Fruit fly (Drosophila melanogaster) Kc167 (cell line): ENCODE measurements around the gene Prp31.

Source experiments
- Myc ChIP-seq: fragments of >200 bp; optimal IDR thresholded peaks from 2 replicates; lab custom pipeline; 2017; ENCODE audit warnings: missing external identifiers
- Sin3A ChIP-seq: fragments of >200 bp; optimal IDR thresholded peaks from 2 replicates; lab custom pipeline; 2018; ENCODE audit warnings: missing external identifiers
- h ChIP-seq: fragments of >200 bp; optimal IDR thresholded peaks from 3 replicates; lab custom pipeline; 2018; ENCODE audit warnings: missing external identifiers
- insv ChIP-seq: fragments of >200 bp; optimal IDR thresholded peaks from 3 replicates; lab custom pipeline; 2018; ENCODE audit warnings: missing external identifiers
- psq ChIP-seq: fragments of >200 bp; optimal IDR thresholded peaks from 2 replicates; lab custom pipeline; 2017; ENCODE audit warnings: missing external identifiers
- ttk ChIP-seq: sonication (Bioruptor generic); optimal IDR thresholded peaks from 2 replicates; lab custom pipeline; 2017; ENCODE audit warnings: missing external identifiers

Gene Prp31

DNA sequence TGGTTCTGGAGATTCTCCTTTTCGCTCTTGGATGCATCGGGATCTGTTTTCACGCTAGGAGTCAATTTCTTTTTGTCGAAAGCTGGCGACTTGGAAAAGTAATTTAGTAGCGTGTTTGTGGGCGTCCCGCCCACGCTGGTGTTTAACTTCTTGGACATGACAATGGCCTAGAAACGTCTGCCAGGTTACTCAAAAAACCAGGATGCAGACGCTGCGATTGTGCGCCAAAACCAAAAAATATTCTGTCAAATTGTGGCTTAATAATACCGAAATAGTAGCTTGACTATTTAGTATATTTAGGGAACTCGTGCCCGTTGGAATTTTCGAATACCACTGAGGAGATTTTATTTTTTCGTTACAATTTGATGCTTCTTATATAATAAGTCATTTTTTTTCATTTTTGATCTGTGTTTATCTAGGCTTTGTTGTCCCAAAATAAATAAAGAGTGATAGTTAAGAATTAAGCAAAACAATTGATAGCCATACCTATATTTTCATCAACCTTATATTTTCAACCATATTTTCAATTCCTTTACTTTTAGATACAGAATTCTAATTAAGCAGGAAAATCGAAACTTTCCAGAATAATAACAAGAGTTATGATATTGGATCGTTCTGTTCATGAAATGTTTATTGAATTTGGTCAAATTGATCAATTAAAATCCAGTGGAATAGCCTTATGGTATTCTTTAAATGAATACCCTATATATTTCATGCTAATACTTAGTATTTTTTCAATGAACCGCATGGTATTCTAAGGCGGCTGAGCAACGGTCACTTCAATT lies at the start of gene Prp31, which contains the start of gene Msh6:
TSS of gene Prp31 (plus strand) at position 771 of the 785 bp plus-strand sequence.
TSS of gene Msh6 (minus strand) at position 233 of the 785 bp plus-strand sequence.
- TF ChIP-seq insv (lab: Kevin White, UChicago) (no peak), ttk (lab: Kevin White, UChicago) (no peak), Myc (no peak), Sin3A (lab: Kevin White, UChicago) (no peak), h (no peak), psq (lab: Kevin White, UChicago) (no peak)

DNA sequence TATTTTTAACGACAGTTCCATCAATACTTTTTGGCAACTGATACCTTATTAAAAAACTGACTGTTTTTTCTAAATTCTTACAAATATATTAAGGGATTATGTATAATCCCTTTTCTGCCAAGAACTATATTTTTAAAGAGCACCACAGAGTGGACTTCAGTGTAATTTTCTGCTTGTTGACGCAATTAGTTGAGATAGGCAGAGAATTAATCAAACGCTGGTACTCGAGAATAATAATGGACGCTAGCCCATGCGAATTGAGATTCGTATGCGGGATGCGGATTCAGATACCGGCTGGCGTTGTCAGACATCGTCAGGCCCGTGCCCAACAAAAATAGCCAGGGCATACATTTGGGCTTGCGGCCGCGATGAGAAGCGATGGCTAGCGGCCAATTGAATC lies 45.6 kb upstream of the Prp31 start, which contains the start of gene CG13458:
TSS of gene CG13458 (plus strand) at position 301 of the 400 bp plus-strand sequence.
- TF ChIP-seq ttk (lab: Kevin White, UChicago) = no peak
- TF ChIP-seq psq (lab: Kevin White, UChicago) = no peak
- TF ChIP-seq insv (lab: Kevin White, UChicago) = no peak
- TF ChIP-seq Myc = no peak

DNA sequence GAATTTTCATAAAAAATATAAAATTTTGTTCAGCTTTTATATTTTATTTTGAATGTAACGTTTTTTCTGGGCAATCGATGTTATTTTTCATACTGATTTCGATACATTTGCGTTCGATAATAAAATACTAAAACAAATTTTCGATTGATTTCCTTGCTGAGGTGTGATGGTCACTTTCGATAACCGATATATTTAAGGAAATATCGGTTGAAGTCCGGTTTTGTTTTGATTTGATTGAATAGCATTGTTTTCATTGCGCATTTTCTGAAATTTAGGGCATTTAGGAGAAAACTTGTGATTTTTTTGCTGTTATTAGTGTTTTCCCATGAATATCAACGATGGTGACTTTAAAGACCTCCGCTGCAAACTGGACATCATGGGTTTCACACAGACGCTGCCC lies 42.4 kb upstream of the Prp31 start, which contains the start of gene Cep135:
TSS of gene Cep135 (plus strand) at position 202 of the 400 bp plus-strand sequence.
- TF ChIP-seq Myc = no peak
- TF ChIP-seq psq (lab: Kevin White, UChicago) = no peak
- TF ChIP-seq insv (lab: Kevin White, UChicago) = no peak
- TF ChIP-seq Sin3A (lab: Kevin White, UChicago) = no peak
- TF ChIP-seq ttk (lab: Kevin White, UChicago) = no peak
- TF ChIP-seq h = no peak

- TF ChIP-seq Myc (no peak), h (no peak), Sin3A (lab: Kevin White, UChicago) (no peak), ttk (lab: Kevin White, UChicago) (no peak), psq (lab: Kevin White, UChicago) (no peak), insv (lab: Kevin White, UChicago) (no peak)
These were observed 37.6 kb upstream of the Prp31 start, which contains the start of gene CG32847 for dm6 chr3L:15121272-15121671. CG32847 (plus strand) TSS chr3L:15121572.

dm6 chr3L:15123736-15124135 lies 35.2 kb upstream of the Prp31 start:
- no peak for TF ChIP-seq h
- no peak for TF ChIP-seq psq (lab: Kevin White, UChicago)
- TF ChIP-seq ttk (lab: Kevin White, UChicago) = no peak
- no peak for TF ChIP-seq Sin3A (lab: Kevin White, UChicago)
- TF ChIP-seq insv (lab: Kevin White, UChicago) = no peak
- no peak for TF ChIP-seq Myc

DNA sequence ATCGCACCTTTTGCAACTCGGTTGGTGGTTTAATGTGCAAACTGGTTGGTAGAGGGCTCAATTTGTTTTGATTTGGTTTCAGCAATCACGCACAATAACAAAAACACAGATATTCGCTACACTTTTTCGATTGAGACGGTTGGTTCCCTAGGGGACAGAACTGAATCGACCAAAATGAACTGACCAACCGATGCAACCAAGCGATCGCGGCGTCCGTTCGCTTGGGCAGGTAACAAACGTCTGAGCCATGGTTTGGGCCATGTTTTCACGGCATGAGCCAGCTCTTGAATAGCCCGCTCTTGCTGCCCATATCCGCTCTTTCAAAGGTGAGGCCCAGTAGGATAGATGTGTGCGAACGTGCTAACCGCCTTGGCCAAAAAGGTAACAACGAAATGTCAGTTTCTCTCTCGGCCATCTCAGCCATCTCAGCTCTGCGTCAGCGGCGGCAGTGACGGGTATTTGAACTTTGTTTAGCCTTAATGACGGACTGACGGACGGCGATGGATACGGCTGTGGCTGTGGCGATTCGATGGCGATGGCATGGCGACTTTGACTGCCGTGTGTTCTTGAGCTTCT lies 33.7 kb upstream of the Prp31 start, which contains the start of gene CG16959:
TSS of gene CG16959 (minus strand) at position 245 of the 576 bp plus-strand sequence.
- TF ChIP-seq Sin3A (lab: Kevin White, UChicago) (no peak), h (no peak), insv (lab: Kevin White, UChicago) (no peak), ttk (lab: Kevin White, UChicago) (no peak), psq (lab: Kevin White, UChicago) (no peak), Myc (no peak)

- TF ChIP-seq Myc = no peak
- no peak for TF ChIP-seq h
- no peak for TF ChIP-seq Sin3A (lab: Kevin White, UChicago)
- no peak for TF ChIP-seq insv (lab: Kevin White, UChicago)
- no peak for TF ChIP-seq psq (lab: Kevin White, UChicago)
These were observed 33.2 kb upstream of the Prp31 start for dm6 chr3L:15125717-15126116.

dm6 chr3L:15131278-15131677 lies 27.6 kb upstream of the Prp31 start, which contains the start of gene CG13457:
CG13457 (minus strand) TSS chr3L:15131378.
- TF ChIP-seq Myc (no peak), psq (lab: Kevin White, UChicago) (no peak)

- TF ChIP-seq Myc (no peak), psq (lab: Kevin White, UChicago) (no peak), ttk (lab: Kevin White, UChicago) (no peak), h (no peak), Sin3A (lab: Kevin White, UChicago) (no peak), insv (lab: Kevin White, UChicago) (no peak)
These were observed 22.0 kb upstream of the Prp31 start, which contains the start of gene CG12316 for dm6 chr3L:15136659-15137572. CG12316 (minus strand) TSS chr3L:15136934.

DNA sequence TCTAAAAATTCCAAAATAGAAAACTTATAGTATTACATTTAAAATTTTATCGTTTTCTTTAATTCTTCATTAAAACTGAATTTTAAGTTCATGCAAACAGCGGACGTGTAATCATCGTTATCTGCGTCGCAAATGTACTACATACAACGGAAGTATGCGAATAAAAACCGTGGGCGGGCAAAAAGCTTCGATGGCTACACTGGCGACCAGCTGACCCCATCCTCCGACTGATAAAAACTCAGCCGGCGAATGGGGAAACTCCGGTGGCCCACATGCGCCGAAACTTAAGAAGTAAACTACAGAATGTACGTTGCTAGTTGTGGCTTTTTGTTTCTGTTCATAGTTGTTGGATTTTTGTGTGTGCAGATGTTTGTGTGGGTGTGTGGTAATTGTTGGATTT lies 21.1 kb upstream of the Prp31 start:
- TF ChIP-seq Sin3A (lab: Kevin White, UChicago) (no peak), h (no peak), psq (lab: Kevin White, UChicago) (no peak), ttk (lab: Kevin White, UChicago) (no peak), Myc (no peak), insv (lab: Kevin White, UChicago) (no peak)

- TF ChIP-seq Myc (no peak), insv (lab: Kevin White, UChicago) (no peak), h (no peak), psq (lab: Kevin White, UChicago) (no peak), Sin3A (lab: Kevin White, UChicago) (no peak), ttk (lab: Kevin White, UChicago) (no peak)
These were observed 18.5 kb upstream of the Prp31 start for dm6 chr3L:15140268-15140957.
